Fruit fly (Drosophila melanogaster): Measurements from ENCODE around the gene Cyp4d2.

- TF ChIP-seq CG17806 (tag; optimal IDR thresholded peaks at IDR 0.05): no peak
- no peak for TF ChIP-seq CG8301 (tag; optimal IDR thresholded peaks at IDR 0.05)
- TF ChIP-seq CG9948 (tag; optimal IDR thresholded peaks at IDR 0.05): no peak
Measured at dm6 chrX:2221598-2221997, 45.8 kb downstream of the Cyp4d2 start.
